Worm (Caenorhabditis elegans) whole organism, mixed stage, embryonic: Measurements from ENCODE around the gene clec-34.

ENCODE experiments used
- blmp-1 ChIP-seq: fragments of 150-350 bp; optimal IDR thresholded peaks from 2 replicates; lab custom pipeline; 2014; ENCODE audit warnings: missing biosample characterization, missing genetic modification characterization
- elt-3 ChIP-seq: fragments of 150-350 bp; optimal IDR thresholded peaks from 2 replicates; lab custom pipeline; 2014; ENCODE audit warnings: missing biosample characterization, missing genetic modification characterization
- lin-13 ChIP-seq: fragments of 150-350 bp; optimal IDR thresholded peaks from 2 replicates; lab custom pipeline; 2014; ENCODE audit warnings: missing biosample characterization, missing genetic modification characterization
- lsy-2 ChIP-seq: fragments of 150-350 bp; optimal IDR thresholded peaks from 2 replicates; lab custom pipeline; 2014; ENCODE audit warnings: missing biosample characterization, missing genetic modification characterization
- nhr-12 ChIP-seq: fragments of 150-350 bp; optimal IDR thresholded peaks from 2 replicates; lab custom pipeline; 2014; ENCODE audit warnings: missing biosample characterization, missing genetic modification characterization
- nhr-28 ChIP-seq: fragments of 150-350 bp; optimal IDR thresholded peaks from 2 replicates; lab custom pipeline; 2014; ENCODE audit warnings: missing biosample characterization, missing genetic modification characterization
- nhr-76 ChIP-seq: sonication (generic microtip); optimal IDR thresholded peaks from 2 replicates; lab custom pipeline; 2017; ENCODE audit warnings: missing biosample characterization, missing genetic modification characterization
- snpc-4 ChIP-seq: fragments of 150-350 bp; optimal IDR thresholded peaks from 2 replicates; lab custom pipeline; 2014; ENCODE audit warnings: missing biosample characterization, missing genetic modification characterization
- unc-120 ChIP-seq: sonication (generic microtip); optimal IDR thresholded peaks from 2 replicates; lab custom pipeline; 2017; ENCODE audit warnings: missing genetic modification characterization, missing compliant biosample characterization; ENCODE audit not compliant: poor library complexity, severe bottlenecking
- unc-62 ChIP-seq: fragments of 150-350 bp; optimal IDR thresholded peaks from 2 replicates; lab custom pipeline; 2014; ENCODE audit warnings: missing biosample characterization, missing genetic modification reagents, missing genetic modification characterization

DNA sequence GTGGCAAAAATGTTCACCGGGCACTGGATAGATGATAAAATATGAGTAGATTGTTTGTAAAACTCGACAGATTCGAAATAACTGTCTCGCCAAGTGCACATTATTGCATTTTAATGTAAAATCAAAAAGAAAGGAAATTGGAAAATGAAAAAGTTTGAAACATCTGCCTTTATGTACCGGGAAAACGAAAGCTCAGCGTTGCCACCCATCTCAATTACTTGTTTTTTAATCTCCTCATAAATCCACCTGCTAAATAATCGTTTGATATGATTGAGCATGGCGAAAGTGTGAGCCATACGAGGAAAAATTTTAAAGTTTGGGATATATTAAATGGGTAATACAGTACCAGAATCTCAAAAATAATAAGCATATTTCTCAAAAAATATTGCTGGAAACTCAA is 19.0 kb upstream of the clec-34 start, which contains the start of gene srh-137:
- no peak for TF ChIP-seq blmp-1 (tag; lab: Kevin White, UChicago)
- no peak for TF ChIP-seq snpc-4 (tag; lab: Kevin White, UChicago)
- no peak for TF ChIP-seq unc-62
- no peak for TF ChIP-seq nhr-12 (tag; lab: Kevin White, UChicago)
- TF ChIP-seq elt-3 (tag; lab: Kevin White, UChicago): no peak
- no peak for TF ChIP-seq nhr-28 (tag; lab: Kevin White, UChicago)
- TF ChIP-seq lsy-2 (tag; lab: Kevin White, UChicago): no peak
- no peak for TF ChIP-seq unc-120 (tag; lab: Kevin White, UChicago)
- no peak for TF ChIP-seq lin-13
- no peak for TF ChIP-seq nhr-76
